Worm (Caenorhabditis elegans): ENCODE measurements around the gene srw-10.

The srw-10 gene

ce11 chrIII:12755048-12755447 is at the start of gene srw-10:
srw-10 (plus strand) TSS chrIII:12755348.
- TF ChIP-seq ceh-9 (tag; optimal IDR thresholded peaks at IDR 0.05) (no peak), unc-39 (tag; optimal IDR thresholded peaks at IDR 0.05) (no peak), tbx-2 (tag; optimal IDR thresholded peaks at IDR 0.05) (no peak), nhr-23 (tag; optimal IDR thresholded peaks at IDR 0.05) (no peak), elt-2 (tag; optimal IDR thresholded peaks at IDR 0.05) (no peak), nhr-76 (tag; optimal IDR thresholded peaks at IDR 0.05) (no peak)

- TF ChIP-seq nhr-76 (tag; optimal IDR thresholded peaks at IDR 0.05) (no peak), pha-4 (tag; optimal IDR thresholded peaks at IDR 0.05) (peak; percentile 84), fos-1 (tag; optimal IDR thresholded peaks at IDR 0.05) (no peak), mdl-1 (tag; optimal IDR thresholded peaks at IDR 0.05) (no peak), ztf-4 (tag; optimal IDR thresholded peaks at IDR 0.05) (no peak), ZK546.5 (tag; optimal IDR thresholded peaks at IDR 0.05) (no peak), ceh-16 (tag; optimal IDR thresholded peaks at IDR 0.05) (no peak), nhr-77 (tag; optimal IDR thresholded peaks at IDR 0.05) (no peak), egl-5 (tag; optimal IDR thresholded peaks at IDR 0.05) (peak; percentile 93), nhr-43 (tag; optimal IDR thresholded peaks at IDR 0.05; ENCODE audit: poor library complexity, severe bottlenecking) (no peak), nhr-237 (tag; optimal IDR thresholded peaks at IDR 0.05) (no peak), fkh-10 (GFP tag; optimal IDR thresholded peaks at IDR 0.05) (no peak), jun-1 (tag; optimal IDR thresholded peaks at IDR 0.05) (no peak), nhr-28 (tag; optimal IDR thresholded peaks at IDR 0.05) (no peak), skn-1 (tag; optimal IDR thresholded peaks at IDR 0.05) (no peak), hmg-11 (tag; optimal IDR thresholded peaks at IDR 0.05) (peak; percentile 63), unc-39 (tag; optimal IDR thresholded peaks at IDR 0.05) (no peak), snpc-4 (tag; optimal IDR thresholded peaks at IDR 0.05) (peak; percentile 9), ceh-9 (tag; optimal IDR thresholded peaks at IDR 0.05) (no peak), unc-62 (GFP tag; optimal IDR thresholded peaks at IDR 0.05) (no peak), eor-1 (tag; optimal IDR thresholded peaks at IDR 0.05) (no peak), lin-39 (tag; optimal IDR thresholded peaks at IDR 0.05) (peak; percentile 38), nfya-1 (tag; optimal IDR thresholded peaks at IDR 0.05; ENCODE audit: insufficient read depth) (peak; percentile 68), ztf-11 (tag; optimal IDR thresholded peaks at IDR 0.05) (no peak), nhr-11 (tag; optimal IDR thresholded peaks at IDR 0.05) (no peak), ceh-28 (tag; optimal IDR thresholded peaks at IDR 0.05) (no peak), aly-2 (tag; optimal IDR thresholded peaks at IDR 0.05) (no peak), elt-3 (tag; optimal IDR thresholded peaks at IDR 0.05) (no peak), lin-15B (tag; optimal IDR thresholded peaks at IDR 0.05) (peak; percentile 44), ama-1 (optimal IDR thresholded peaks at IDR 0.05) (no peak), egl-27 (tag; optimal IDR thresholded peaks at IDR 0.05) (no peak), R02D3.7 (tag; optimal IDR thresholded peaks at IDR 0.05) (no peak), sea-2 (GFP tag; optimal IDR thresholded peaks at IDR 0.05) (no peak), daf-12 (tag; optimal IDR thresholded peaks at IDR 0.05) (no peak), elt-1 (tag; optimal IDR thresholded peaks at IDR 0.05) (no peak), elt-2 (tag; optimal IDR thresholded peaks at IDR 0.05) (no peak), ceh-82 (tag; optimal IDR thresholded peaks at IDR 0.05) (no peak), nhr-23 (tag; optimal IDR thresholded peaks at IDR 0.05) (peak; percentile 16), tbx-2 (tag; optimal IDR thresholded peaks at IDR 0.05) (no peak), nhr-12 (tag; optimal IDR thresholded peaks at IDR 0.05) (no peak), zag-1 (tag; optimal IDR thresholded peaks at IDR 0.05) (no peak)
Observed at ce11 chrIII:12711217-12711616, 43.9 kb upstream of the srw-10 start, which contains the start of gene hut-1. hut-1 (plus strand) TSS chrIII:12711560.

ce11 chrIII:12711682-12712081 is 43.5 kb upstream of the srw-10 start:
- TF ChIP-seq lsy-12 (tag; optimal IDR thresholded peaks at IDR 0.05) (no peak), nfya-1 (tag; optimal IDR thresholded peaks at IDR 0.05; ENCODE audit: insufficient read depth) (no peak), pqm-1 (tag; optimal IDR thresholded peaks at IDR 0.05) (no peak), ceh-16 (tag; optimal IDR thresholded peaks at IDR 0.05) (no peak), R02D3.7 (tag; optimal IDR thresholded peaks at IDR 0.05) (no peak), lin-39 (tag; optimal IDR thresholded peaks at IDR 0.05) (no peak), nhr-11 (tag; optimal IDR thresholded peaks at IDR 0.05) (no peak)

All from whole organism, L3 larva.